Worm (Caenorhabditis elegans) whole organism, L3 larva: Measurements from ENCODE around the gene zyg-12.

Experiments
- R02D3.7 ChIP-seq: fragments of 150-350 bp; optimal IDR thresholded peaks from 2 replicates; lab custom pipeline; 2014; ENCODE audit warnings: missing biosample characterization, missing genetic modification characterization
- ZK546.5 ChIP-seq: sonication (generic microtip); optimal IDR thresholded peaks from 2 replicates; lab custom pipeline; 2017; ENCODE audit warnings: missing biosample characterization, missing genetic modification characterization
- aly-2 ChIP-seq: fragments of 150-350 bp; optimal IDR thresholded peaks from 2 replicates; lab custom pipeline; 2014; ENCODE audit warnings: missing biosample characterization, missing genetic modification characterization
- ama-1 ChIP-seq: fragments of 150-350 bp; optimal IDR thresholded peaks from 2 replicates; lab custom pipeline; 2018
- ceh-16 ChIP-seq: sonication (generic microtip); optimal IDR thresholded peaks from 2 replicates; lab custom pipeline; 2017; ENCODE audit warnings: missing biosample characterization, missing genetic modification characterization
- ceh-28 ChIP-seq: fragments of 150-350 bp; optimal IDR thresholded peaks from 2 replicates; lab custom pipeline; 2014; ENCODE audit warnings: missing biosample characterization, missing genetic modification reagents, missing genetic modification characterization
- ceh-82 ChIP-seq: fragments of 150-350 bp; optimal IDR thresholded peaks from 2 replicates; lab custom pipeline; 2014; ENCODE audit warnings: missing biosample characterization, missing genetic modification characterization
- ceh-9 ChIP-seq: sonication (generic microtip); optimal IDR thresholded peaks from 2 replicates; lab custom pipeline; 2018; ENCODE audit warnings: missing biosample characterization, missing genetic modification characterization
- daf-12 ChIP-seq: fragments of 150-350 bp; optimal IDR thresholded peaks from 2 replicates; lab custom pipeline; 2014; ENCODE audit warnings: missing biosample characterization, missing genetic modification reagents, missing genetic modification characterization
- egl-5 ChIP-seq: fragments of 150-350 bp; optimal IDR thresholded peaks from 2 replicates; lab custom pipeline; 2017; ENCODE audit warnings: missing biosample characterization, missing genetic modification reagents, missing genetic modification characterization, inconsistent platforms
- elt-2 ChIP-seq: sonication (generic microtip); optimal IDR thresholded peaks from 2 replicates; lab custom pipeline; 2016; ENCODE audit warnings: missing genetic modification reagents, mild to moderate bottlenecking, missing genetic modification characterization, missing compliant biosample characterization
- elt-3 ChIP-seq, 3 experiments: fragments of 150-350 bp in 1 of 3; sonication (generic microtip) in 2 of 3; optimal IDR thresholded peaks; 2 replicates in 2 of 3; 4 replicates in 1 of 3; lab custom pipeline; 2014 to 2017; ENCODE audit warnings: missing biosample characterization in 3 of 3, missing genetic modification characterization in 3 of 3
- fkh-2 ChIP-seq: fragments of 150-350 bp; optimal IDR thresholded peaks from 2 replicates; lab custom pipeline; 2014; ENCODE audit warnings: missing biosample characterization, missing genetic modification reagents, missing genetic modification characterization
- fos-1 ChIP-seq: fragments of 150-350 bp; optimal IDR thresholded peaks from 2 replicates; lab custom pipeline; 2014; ENCODE audit warnings: missing biosample characterization, missing genetic modification characterization
- hmg-11 ChIP-seq: sonication (generic microtip); optimal IDR thresholded peaks from 2 replicates; lab custom pipeline; 2016; ENCODE audit warnings: missing genetic modification characterization, missing compliant biosample characterization
- jun-1 ChIP-seq: fragments of 150-350 bp; optimal IDR thresholded peaks from 2 replicates; lab custom pipeline; 2014; ENCODE audit warnings: missing biosample characterization, missing genetic modification reagents, missing genetic modification characterization
- lin-39 ChIP-seq: fragments of 150-350 bp; optimal IDR thresholded peaks from 2 replicates; lab custom pipeline; 2018; ENCODE audit warnings: missing biosample characterization, missing genetic modification reagents, missing genetic modification characterization
- mdl-1 ChIP-seq: fragments of 150-350 bp; optimal IDR thresholded peaks from 2 replicates; lab custom pipeline; 2014; ENCODE audit warnings: missing biosample characterization, missing genetic modification characterization
- mml-1 ChIP-seq: fragments of 150-350 bp; sonication (generic microtip); optimal IDR thresholded peaks from 3 replicates; lab custom pipeline; 2014; ENCODE audit warnings: missing biosample characterization, missing genetic modification characterization
- nfya-1 ChIP-seq: sonication (generic microtip); optimal IDR thresholded peaks from 2 replicates; lab custom pipeline; 2017; ENCODE audit warnings: missing genetic modification characterization, mild to moderate bottlenecking, missing compliant biosample characterization, antibody characterized with exemption, moderate library complexity; ENCODE audit not compliant: insufficient read depth
- nhr-23 ChIP-seq: fragments of 150-350 bp; optimal IDR thresholded peaks from 2 replicates; lab custom pipeline; 2014; ENCODE audit warnings: missing biosample characterization, missing genetic modification reagents, missing genetic modification characterization
- nhr-76 ChIP-seq: fragments of 150-350 bp; sonication (generic microtip); optimal IDR thresholded peaks from 5 replicates; lab custom pipeline; 2014; ENCODE audit warnings: missing biosample characterization, missing genetic modification characterization
- nhr-77 ChIP-seq: fragments of 150-350 bp; optimal IDR thresholded peaks from 2 replicates; lab custom pipeline; 2014; ENCODE audit warnings: missing biosample characterization, missing genetic modification characterization
- pqm-1 ChIP-seq: fragments of 150-350 bp; optimal IDR thresholded peaks from 2 replicates; lab custom pipeline; 2017; ENCODE audit warnings: missing biosample characterization, missing genetic modification characterization, inconsistent platforms
- sea-2 ChIP-seq: fragments of 150-350 bp; sonication (generic microtip); optimal IDR thresholded peaks from 4 replicates; lab custom pipeline; 2014; ENCODE audit warnings: missing biosample characterization, missing genetic modification reagents, missing genetic modification characterization
- skn-1 ChIP-seq: fragments of 150-350 bp; optimal IDR thresholded peaks from 2 replicates; lab custom pipeline; 2014; ENCODE audit warnings: missing biosample characterization, missing genetic modification characterization
- snpc-4 ChIP-seq: fragments of 150-350 bp; optimal IDR thresholded peaks from 2 replicates; lab custom pipeline; 2014; ENCODE audit warnings: missing biosample characterization, missing genetic modification characterization
- tbx-2 ChIP-seq: sonication (generic microtip); optimal IDR thresholded peaks from 2 replicates; lab custom pipeline; 2016; ENCODE audit warnings: mild to moderate bottlenecking, missing genetic modification characterization, missing compliant biosample characterization
- ztf-11 ChIP-seq: fragments of 150-350 bp; optimal IDR thresholded peaks from 2 replicates; lab custom pipeline; 2014; ENCODE audit warnings: missing biosample characterization, missing genetic modification characterization
- ztf-4 ChIP-seq: fragments of 150-350 bp; optimal IDR thresholded peaks from 2 replicates; lab custom pipeline; 2014; ENCODE audit warnings: missing biosample characterization, missing genetic modification characterization

The zyg-12 gene

ce11 chrII:4904277-4904676 lies 45.4 kb upstream of the zyg-12 start (continued):
- TF ChIP-seq mml-1 (tag; lab: Kevin White, UChicago) (no peak), hmg-11 (tag; lab: Kevin White, UChicago) (peak; percentile 83)

ce11 chrII:4904778-4905177 lies 44.9 kb upstream of the zyg-12 start, which contains the start of gene btbd-10:
btbd-10 (plus strand) TSS chrII:4905008.
- TF ChIP-seq elt-2 (tag; lab: Kevin White, UChicago) (peak; percentile 75), ama-1 (lab: Kevin White, UChicago) (no peak), hmg-11 (tag; lab: Kevin White, UChicago) (no peak)

- TF ChIP-seq nhr-76, result no peak
- TF ChIP-seq mml-1 (tag; lab: Kevin White, UChicago), result no peak
- no peak for TF ChIP-seq nhr-23 (tag; lab: Kevin White, UChicago)
- no peak for TF ChIP-seq ceh-9 (tag; lab: Kevin White, UChicago)
- no peak for TF ChIP-seq aly-2 (tag; lab: Kevin White, UChicago)
- no peak for TF ChIP-seq snpc-4 (tag; lab: Kevin White, UChicago)
- no peak for TF ChIP-seq ceh-28 (tag; lab: Kevin White, UChicago)
- no peak for TF ChIP-seq nhr-77 (tag; lab: Kevin White, UChicago)
- no peak for TF ChIP-seq mdl-1
- TF ChIP-seq daf-12 (tag; lab: Kevin White, UChicago), result no peak
- no peak for TF ChIP-seq pqm-1
- TF ChIP-seq ceh-16 (tag; lab: Kevin White, UChicago), result no peak
- TF ChIP-seq R02D3.7, result no peak
- TF ChIP-seq elt-3 (tag; optimal IDR thresholded peaks at IDR 0.05; lab: Kevin White, UChicago), result no peak
- no peak for TF ChIP-seq jun-1 (tag; lab: Kevin White, UChicago)
- no peak for TF ChIP-seq ZK546.5
Observed at ce11 chrII:4905331-4905730, 44.4 kb upstream of the zyg-12 start.

- TF ChIP-seq ztf-4 (tag; lab: Kevin White, UChicago), result no peak
- TF ChIP-seq mml-1 (tag; lab: Kevin White, UChicago), result no peak
- TF ChIP-seq fos-1 (tag; lab: Kevin White, UChicago), result no peak
- TF ChIP-seq aly-2 (tag; lab: Kevin White, UChicago), result no peak
Observed at ce11 chrII:4905883-4906282, 43.8 kb upstream of the zyg-12 start.

- TF ChIP-seq elt-2 (tag; lab: Kevin White, UChicago) (peak; percentile 22), nhr-23 (tag; lab: Kevin White, UChicago) (peak; percentile 26), ztf-11 (tag; lab: Kevin White, UChicago) (no peak), nfya-1 (tag; lab: Kevin White, UChicago) (peak; percentile 48), ztf-4 (tag; lab: Kevin White, UChicago) (no peak), fkh-2 (no peak), skn-1 (peak; percentile 93), tbx-2 (tag; lab: Kevin White, UChicago) (peak; percentile 5), ceh-16 (tag; lab: Kevin White, UChicago) (no peak), lin-39 (tag; lab: Kevin White, UChicago) (peak; percentile 25), ceh-82 (tag; lab: Kevin White, UChicago) (no peak), aly-2 (tag; lab: Kevin White, UChicago) (no peak), egl-5 (tag; lab: Kevin White, UChicago) (peak; percentile 88), sea-2 (GFP tag; lab: Kevin White, UChicago) (no peak)
- TF ChIP-seq, all 47 proteins: peak for 7
Observed at ce11 chrII:4908160-4908559, 41.5 kb upstream of the zyg-12 start.

ce11 chrII:4914214-4914613 lies 35.5 kb upstream of the zyg-12 start, which contains the start of gene R05F9.11:
R05F9.11 (minus strand) TSS chrII:4914218.
- TF ChIP-seq elt-2 (tag; lab: Kevin White, UChicago) (peak; percentile 13), aly-2 (tag; lab: Kevin White, UChicago) (no peak)
- TF ChIP-seq, all 47 proteins: peak for 1

ce11 chrII:4915572-4915971 lies 34.1 kb upstream of the zyg-12 start:
- TF ChIP-seq daf-12 (tag; lab: Kevin White, UChicago), result no peak
